Worm (Caenorhabditis elegans) whole organism, mixed stage, embryonic: ENCODE measurements around the gene Y73B6BL.12.
A peak's percentile ranks its signal among the peaks of the same experiment; 100 is the strongest.

ENCODE experiments used
- M03D4.4 ChIP-seq: sonication (generic microtip); optimal IDR thresholded peaks from 2 replicates; lab custom pipeline; 2017; ENCODE audit warnings: mild to moderate bottlenecking, missing genetic modification characterization, missing compliant biosample characterization
- bed-3 ChIP-seq: fragments of 200-800 bp; sonication (Bioruptor generic); optimal IDR thresholded peaks from 3 replicates; lab custom pipeline; 2018; ENCODE audit warnings: mild to moderate bottlenecking, missing genetic modification characterization, moderate library complexity, missing compliant biosample characterization
- blmp-1 ChIP-seq: fragments of 150-350 bp; optimal IDR thresholded peaks from 2 replicates; lab custom pipeline; 2014; ENCODE audit warnings: missing biosample characterization, missing genetic modification characterization
- ceh-39 ChIP-seq: fragments of 150-350 bp; optimal IDR thresholded peaks from 2 replicates; lab custom pipeline; 2014; ENCODE audit warnings: missing biosample characterization, missing genetic modification characterization
- ceh-43 ChIP-seq: fragments of 200-800 bp; sonication (Bioruptor generic); optimal IDR thresholded peaks from 2 replicates; lab custom pipeline; 2018; ENCODE audit warnings: mild to moderate bottlenecking, missing genetic modification characterization, moderate library complexity, missing compliant biosample characterization
- ceh-83 ChIP-seq: fragments of 200-800 bp; sonication (Bioruptor generic); optimal IDR thresholded peaks from 2 replicates; lab custom pipeline; 2018; ENCODE audit warnings: mild to moderate bottlenecking, missing genetic modification characterization, missing compliant biosample characterization
- ces-1 ChIP-seq: fragments of 150-350 bp; optimal IDR thresholded peaks from 2 replicates; lab custom pipeline; 2014; ENCODE audit warnings: missing biosample characterization, missing genetic modification reagents, missing genetic modification characterization
- cnd-1 ChIP-seq: fragments of 200-800 bp; sonication (Bioruptor generic); optimal IDR thresholded peaks from 2 replicates; lab custom pipeline; 2018; ENCODE audit warnings: mild to moderate bottlenecking, missing genetic modification characterization, missing compliant biosample characterization
- drap-1 ChIP-seq: fragments of 200-800 bp; sonication (Bioruptor generic); optimal IDR thresholded peaks from 3 replicates; lab custom pipeline; 2018; ENCODE audit warnings: mild to moderate bottlenecking, missing genetic modification characterization, missing compliant biosample characterization
- elt-1 ChIP-seq: sonication (generic microtip); optimal IDR thresholded peaks from 2 replicates; lab custom pipeline; 2017; ENCODE audit warnings: missing genetic modification characterization, mild to moderate bottlenecking, missing compliant biosample characterization, antibody characterized with exemption, moderate library complexity, borderline replicate concordance; ENCODE audit not compliant: insufficient read depth
- elt-3 ChIP-seq: fragments of 150-350 bp; optimal IDR thresholded peaks from 2 replicates; lab custom pipeline; 2014; ENCODE audit warnings: missing biosample characterization, missing genetic modification characterization
- flh-1 ChIP-seq: fragments of 200-800 bp; sonication (Bioruptor generic); optimal IDR thresholded peaks from 2 replicates; lab custom pipeline; 2018; ENCODE audit warnings: mild to moderate bottlenecking, missing genetic modification characterization, moderate library complexity, missing compliant biosample characterization
- ham-2 ChIP-seq: fragments of 200-800 bp; sonication (Bioruptor generic); optimal IDR thresholded peaks from 2 replicates; lab custom pipeline; 2018; ENCODE audit warnings: mild to moderate bottlenecking, missing genetic modification characterization, missing compliant biosample characterization
- hlh-1 ChIP-seq: fragments of 150-350 bp; optimal IDR thresholded peaks from 2 replicates; lab custom pipeline; 2014; ENCODE audit warnings: missing biosample characterization, missing genetic modification reagents, missing genetic modification characterization
- lin-13 ChIP-seq: fragments of 150-350 bp; optimal IDR thresholded peaks from 2 replicates; lab custom pipeline; 2014; ENCODE audit warnings: missing biosample characterization, missing genetic modification characterization
- lin-32 ChIP-seq: fragments of 200-800 bp; sonication (Bioruptor generic); optimal IDR thresholded peaks from 2 replicates; lab custom pipeline; 2018; ENCODE audit warnings: mild to moderate bottlenecking, missing genetic modification characterization, missing compliant biosample characterization
- lsy-2 ChIP-seq: fragments of 150-350 bp; optimal IDR thresholded peaks from 2 replicates; lab custom pipeline; 2014; ENCODE audit warnings: missing biosample characterization, missing genetic modification characterization
- mab-5 ChIP-seq: fragments of 150-350 bp; optimal IDR thresholded peaks from 2 replicates; lab custom pipeline; 2014; ENCODE audit warnings: missing biosample characterization, missing genetic modification characterization
- mep-1 ChIP-seq: fragments of 150-350 bp; optimal IDR thresholded peaks from 2 replicates; lab custom pipeline; 2017; ENCODE audit warnings: missing biosample characterization, missing genetic modification reagents, missing genetic modification characterization, inconsistent platforms
- mls-2 ChIP-seq: sonication (generic microtip); optimal IDR thresholded peaks from 2 replicates; lab custom pipeline; 2016; ENCODE audit warnings: mild to moderate bottlenecking, missing genetic modification characterization, moderate library complexity, missing compliant biosample characterization
- nhr-12 ChIP-seq: fragments of 150-350 bp; optimal IDR thresholded peaks from 2 replicates; lab custom pipeline; 2014; ENCODE audit warnings: missing biosample characterization, missing genetic modification characterization
- nhr-2 ChIP-seq: fragments of 150-350 bp; optimal IDR thresholded peaks from 2 replicates; lab custom pipeline; 2014; ENCODE audit warnings: missing biosample characterization, missing genetic modification characterization
- nhr-237 ChIP-seq: fragments of 150-350 bp; optimal IDR thresholded peaks from 2 replicates; lab custom pipeline; 2014; ENCODE audit warnings: missing biosample characterization, missing genetic modification characterization
- nhr-28 ChIP-seq: fragments of 150-350 bp; optimal IDR thresholded peaks from 2 replicates; lab custom pipeline; 2014; ENCODE audit warnings: missing biosample characterization, missing genetic modification characterization
- nhr-76 ChIP-seq: sonication (generic microtip); optimal IDR thresholded peaks from 2 replicates; lab custom pipeline; 2017; ENCODE audit warnings: missing biosample characterization, missing genetic modification characterization
- pha-4 ChIP-seq: fragments of 150-350 bp; optimal IDR thresholded peaks from 2 replicates; lab custom pipeline; 2018; ENCODE audit warnings: missing biosample characterization, missing genetic modification reagents, missing genetic modification characterization
- sem-2 ChIP-seq: fragments of 200-800 bp; sonication (Bioruptor generic); optimal IDR thresholded peaks from 2 replicates; lab custom pipeline; 2018; ENCODE audit warnings: mild to moderate bottlenecking, missing genetic modification characterization, missing compliant biosample characterization
- snpc-4 ChIP-seq: fragments of 150-350 bp; optimal IDR thresholded peaks from 2 replicates; lab custom pipeline; 2014; ENCODE audit warnings: missing biosample characterization, missing genetic modification characterization
- sptf-1 ChIP-seq: sonication (generic microtip); optimal IDR thresholded peaks from 2 replicates; lab custom pipeline; 2017; ENCODE audit warnings: mild to moderate bottlenecking, missing genetic modification characterization, moderate library complexity, missing compliant biosample characterization
- tbx-8 ChIP-seq: fragments of 200-800 bp; sonication (Bioruptor generic); optimal IDR thresholded peaks from 2 replicates; lab custom pipeline; 2018; ENCODE audit warnings: mild to moderate bottlenecking, missing genetic modification characterization, moderate library complexity, missing compliant biosample characterization
- unc-120 ChIP-seq: sonication (generic microtip); optimal IDR thresholded peaks from 2 replicates; lab custom pipeline; 2017; ENCODE audit warnings: missing genetic modification characterization, missing compliant biosample characterization; ENCODE audit not compliant: poor library complexity, severe bottlenecking
- unc-39 ChIP-seq: fragments of 150-350 bp; optimal IDR thresholded peaks from 2 replicates; lab custom pipeline; 2014; ENCODE audit warnings: missing biosample characterization, missing genetic modification characterization
- unc-62 ChIP-seq: fragments of 150-350 bp; optimal IDR thresholded peaks from 2 replicates; lab custom pipeline; 2014; ENCODE audit warnings: missing biosample characterization, missing genetic modification reagents, missing genetic modification characterization
- zip-8 ChIP-seq: fragments of 150-350 bp; optimal IDR thresholded peaks from 2 replicates; lab custom pipeline; 2014; ENCODE audit warnings: missing biosample characterization, missing genetic modification characterization
- ztf-11 ChIP-seq: fragments of 150-350 bp; optimal IDR thresholded peaks from 2 replicates; lab custom pipeline; 2014; ENCODE audit warnings: missing biosample characterization, missing genetic modification characterization

Y73B6BL.12 gene

ce11 chrIV:6321667-6322066 is 4.4 kb upstream of the Y73B6BL.12 start, which contains the start of gene Y73B6BL.29:
Gene Y73B6BL.29 (plus strand): TSS chrIV:6321929.
- peak; percentile 56 for TF ChIP-seq nhr-2
- peak; percentile 50 for TF ChIP-seq nhr-237 (tag; lab: Kevin White, UChicago)
- no peak for TF ChIP-seq ztf-11 (tag; lab: Kevin White, UChicago)
- TF ChIP-seq ces-1: peak; percentile 98
- TF ChIP-seq nhr-76 (tag; lab: Kevin White, UChicago): no peak
- peak; percentile 54 for TF ChIP-seq pha-4 (tag; lab: Kevin White, UChicago)
- TF ChIP-seq unc-62 (GFP tag; lab: Kevin White, UChicago): no peak
- no peak for TF ChIP-seq unc-39
- TF ChIP-seq mls-2: no peak
- TF ChIP-seq flh-1: no peak
- no peak for TF ChIP-seq cnd-1 (tag; lab: Kevin White, UChicago)
- no peak for TF ChIP-seq sem-2
- no peak for TF ChIP-seq hlh-1
- TF ChIP-seq nhr-28 (tag; lab: Kevin White, UChicago): no peak
- no peak for TF ChIP-seq nhr-12 (tag; lab: Kevin White, UChicago)
- peak; percentile 12 for TF ChIP-seq drap-1 (GFP tag; lab: Kevin White, UChicago)
- TF ChIP-seq snpc-4 (tag; lab: Kevin White, UChicago): no peak
- no peak for TF ChIP-seq ceh-83 (GFP tag; lab: Kevin White, UChicago)
- TF ChIP-seq mab-5 (tag; lab: Kevin White, UChicago): no peak
- no peak for TF ChIP-seq unc-120
- TF ChIP-seq M03D4.4 (tag; lab: Kevin White, UChicago): no peak
- TF ChIP-seq lin-13 (tag; lab: Kevin White, UChicago): no peak
- TF ChIP-seq elt-3: no peak
- TF ChIP-seq ham-2 (GFP tag; lab: Kevin White, UChicago): no peak
- TF ChIP-seq elt-1: no peak
- peak; percentile 93 for TF ChIP-seq zip-8
- TF ChIP-seq lsy-2 (tag; lab: Kevin White, UChicago): peak; percentile 77
- TF ChIP-seq ceh-43 (GFP tag; lab: Kevin White, UChicago): peak; percentile 52
- no peak for TF ChIP-seq bed-3 (GFP tag; lab: Kevin White, UChicago)
- TF ChIP-seq tbx-8 (GFP tag; lab: Kevin White, UChicago): no peak
- no peak for TF ChIP-seq blmp-1
- no peak for TF ChIP-seq lin-32 (GFP tag; lab: Kevin White, UChicago)
- TF ChIP-seq sptf-1: peak; percentile 68
- peak; percentile 67 for TF ChIP-seq mep-1
- TF ChIP-seq ceh-39 (tag; lab: Kevin White, UChicago): peak; percentile 59

- no peak for TF ChIP-seq flh-1
Observed at ce11 chrIV:6307439-6307838, 9.8 kb downstream of the Y73B6BL.12 start, which contains the start of gene csp-2. Gene csp-2 (plus strand): TSS chrIV:6307739.

- TF ChIP-seq pha-4 (tag; lab: Kevin White, UChicago) (no peak), M03D4.4 (tag; lab: Kevin White, UChicago) (no peak), cnd-1 (tag; lab: Kevin White, UChicago) (no peak), mep-1 (no peak), ztf-11 (tag; lab: Kevin White, UChicago) (no peak), bed-3 (GFP tag; lab: Kevin White, UChicago) (no peak), flh-1 (no peak), mab-5 (tag; lab: Kevin White, UChicago) (no peak), snpc-4 (tag; lab: Kevin White, UChicago) (no peak), tbx-8 (GFP tag; lab: Kevin White, UChicago) (no peak), elt-3 (no peak), ceh-83 (GFP tag; lab: Kevin White, UChicago) (no peak), sptf-1 (no peak), ham-2 (GFP tag; lab: Kevin White, UChicago) (no peak), lin-13 (tag; lab: Kevin White, UChicago) (no peak)
Observed at ce11 chrIV:6303642-6304041, 13.6 kb downstream of the Y73B6BL.12 start, which contains the start of gene srv-25. Gene srv-25 (minus strand): TSS chrIV:6303742.

- TF ChIP-seq zip-8: no peak
- no peak for TF ChIP-seq drap-1 (GFP tag; lab: Kevin White, UChicago)
- TF ChIP-seq ces-1: no peak
- TF ChIP-seq nhr-76 (tag; lab: Kevin White, UChicago): no peak
- TF ChIP-seq elt-3: no peak
- TF ChIP-seq sem-2: no peak
- no peak for TF ChIP-seq nhr-2
- no peak for TF ChIP-seq unc-120
- TF ChIP-seq mep-1: no peak
- no peak for TF ChIP-seq mls-2
- no peak for TF ChIP-seq ceh-83 (GFP tag; lab: Kevin White, UChicago)
- no peak for TF ChIP-seq lin-13 (tag; lab: Kevin White, UChicago)
- TF ChIP-seq unc-62 (GFP tag; lab: Kevin White, UChicago): no peak
- no peak for TF ChIP-seq tbx-8 (GFP tag; lab: Kevin White, UChicago)
- no peak for TF ChIP-seq snpc-4 (tag; lab: Kevin White, UChicago)
- no peak for TF ChIP-seq blmp-1
Observed at ce11 chrIV:6301764-6302163, 15.5 kb downstream of the Y73B6BL.12 start, which contains the start of gene srv-26. Gene srv-26 (minus strand): TSS chrIV:6301864.
